Worm (Caenorhabditis elegans) whole organism, mixed stage, embryonic: ENCODE results near the gene catp-6.

ENCODE experiments used
- bed-3 ChIP-seq: fragments of 200-800 bp; sonication (Bioruptor generic); optimal IDR thresholded peaks from 3 replicates; lab custom pipeline; 2018; ENCODE audit warnings: mild to moderate bottlenecking, missing genetic modification characterization, moderate library complexity, missing compliant biosample characterization
- blmp-1 ChIP-seq: fragments of 150-350 bp; optimal IDR thresholded peaks from 2 replicates; lab custom pipeline; 2014; ENCODE audit warnings: missing biosample characterization, missing genetic modification characterization
- ceh-43 ChIP-seq: fragments of 200-800 bp; sonication (Bioruptor generic); optimal IDR thresholded peaks from 2 replicates; lab custom pipeline; 2018; ENCODE audit warnings: mild to moderate bottlenecking, missing genetic modification characterization, moderate library complexity, missing compliant biosample characterization
- ceh-83 ChIP-seq: fragments of 200-800 bp; sonication (Bioruptor generic); optimal IDR thresholded peaks from 2 replicates; lab custom pipeline; 2018; ENCODE audit warnings: mild to moderate bottlenecking, missing genetic modification characterization, missing compliant biosample characterization
- ces-1 ChIP-seq: fragments of 150-350 bp; optimal IDR thresholded peaks from 2 replicates; lab custom pipeline; 2014; ENCODE audit warnings: missing biosample characterization, missing genetic modification reagents, missing genetic modification characterization
- cnd-1 ChIP-seq: fragments of 200-800 bp; sonication (Bioruptor generic); optimal IDR thresholded peaks from 2 replicates; lab custom pipeline; 2018; ENCODE audit warnings: mild to moderate bottlenecking, missing genetic modification characterization, missing compliant biosample characterization
- drap-1 ChIP-seq: fragments of 200-800 bp; sonication (Bioruptor generic); optimal IDR thresholded peaks from 3 replicates; lab custom pipeline; 2018; ENCODE audit warnings: mild to moderate bottlenecking, missing genetic modification characterization, missing compliant biosample characterization
- elt-1 ChIP-seq: sonication (generic microtip); optimal IDR thresholded peaks from 2 replicates; lab custom pipeline; 2017; ENCODE audit warnings: missing genetic modification characterization, mild to moderate bottlenecking, missing compliant biosample characterization, antibody characterized with exemption, moderate library complexity, borderline replicate concordance; ENCODE audit not compliant: insufficient read depth
- elt-3 ChIP-seq: fragments of 150-350 bp; optimal IDR thresholded peaks from 2 replicates; lab custom pipeline; 2014; ENCODE audit warnings: missing biosample characterization, missing genetic modification characterization
- flh-1 ChIP-seq: fragments of 200-800 bp; sonication (Bioruptor generic); optimal IDR thresholded peaks from 2 replicates; lab custom pipeline; 2018; ENCODE audit warnings: mild to moderate bottlenecking, missing genetic modification characterization, moderate library complexity, missing compliant biosample characterization
- ham-2 ChIP-seq: fragments of 200-800 bp; sonication (Bioruptor generic); optimal IDR thresholded peaks from 2 replicates; lab custom pipeline; 2018; ENCODE audit warnings: mild to moderate bottlenecking, missing genetic modification characterization, missing compliant biosample characterization
- hlh-1 ChIP-seq: fragments of 150-350 bp; optimal IDR thresholded peaks from 2 replicates; lab custom pipeline; 2014; ENCODE audit warnings: missing biosample characterization, missing genetic modification reagents, missing genetic modification characterization
- lin-13 ChIP-seq: fragments of 150-350 bp; optimal IDR thresholded peaks from 2 replicates; lab custom pipeline; 2014; ENCODE audit warnings: missing biosample characterization, missing genetic modification characterization
- lin-32 ChIP-seq: fragments of 200-800 bp; sonication (Bioruptor generic); optimal IDR thresholded peaks from 2 replicates; lab custom pipeline; 2018; ENCODE audit warnings: mild to moderate bottlenecking, missing genetic modification characterization, missing compliant biosample characterization
- lsy-2 ChIP-seq: fragments of 150-350 bp; optimal IDR thresholded peaks from 2 replicates; lab custom pipeline; 2014; ENCODE audit warnings: missing biosample characterization, missing genetic modification characterization
- mab-5 ChIP-seq: fragments of 150-350 bp; optimal IDR thresholded peaks from 2 replicates; lab custom pipeline; 2014; ENCODE audit warnings: missing biosample characterization, missing genetic modification characterization
- mep-1 ChIP-seq: fragments of 150-350 bp; optimal IDR thresholded peaks from 2 replicates; lab custom pipeline; 2017; ENCODE audit warnings: missing biosample characterization, missing genetic modification reagents, missing genetic modification characterization, inconsistent platforms
- mls-2 ChIP-seq: sonication (generic microtip); optimal IDR thresholded peaks from 2 replicates; lab custom pipeline; 2016; ENCODE audit warnings: mild to moderate bottlenecking, missing genetic modification characterization, moderate library complexity, missing compliant biosample characterization
- nhr-28 ChIP-seq: fragments of 150-350 bp; optimal IDR thresholded peaks from 2 replicates; lab custom pipeline; 2014; ENCODE audit warnings: missing biosample characterization, missing genetic modification characterization
- nhr-76 ChIP-seq: sonication (generic microtip); optimal IDR thresholded peaks from 2 replicates; lab custom pipeline; 2017; ENCODE audit warnings: missing biosample characterization, missing genetic modification characterization
- snpc-4 ChIP-seq: fragments of 150-350 bp; optimal IDR thresholded peaks from 2 replicates; lab custom pipeline; 2014; ENCODE audit warnings: missing biosample characterization, missing genetic modification characterization
- sptf-1 ChIP-seq: sonication (generic microtip); optimal IDR thresholded peaks from 2 replicates; lab custom pipeline; 2017; ENCODE audit warnings: mild to moderate bottlenecking, missing genetic modification characterization, moderate library complexity, missing compliant biosample characterization
- tbx-8 ChIP-seq: fragments of 200-800 bp; sonication (Bioruptor generic); optimal IDR thresholded peaks from 2 replicates; lab custom pipeline; 2018; ENCODE audit warnings: mild to moderate bottlenecking, missing genetic modification characterization, moderate library complexity, missing compliant biosample characterization
- unc-62 ChIP-seq: fragments of 150-350 bp; optimal IDR thresholded peaks from 2 replicates; lab custom pipeline; 2014; ENCODE audit warnings: missing biosample characterization, missing genetic modification reagents, missing genetic modification characterization
- zip-8 ChIP-seq: fragments of 150-350 bp; optimal IDR thresholded peaks from 2 replicates; lab custom pipeline; 2014; ENCODE audit warnings: missing biosample characterization, missing genetic modification characterization
- ztf-11 ChIP-seq: fragments of 150-350 bp; optimal IDR thresholded peaks from 2 replicates; lab custom pipeline; 2014; ENCODE audit warnings: missing biosample characterization, missing genetic modification characterization

Gene catp-6

ce11 chrIV:9855712-9856111, 31.3 kb upstream of the catp-6 start, which contains the start of gene K07F5.12:
Gene K07F5.12 (plus strand): TSS chrIV:9856012.
- TF ChIP-seq drap-1, result no peak
- no peak for TF ChIP-seq tbx-8 (GFP tag; lab: Kevin White, UChicago)
- TF ChIP-seq nhr-76 (tag; lab: Kevin White, UChicago), result no peak
- TF ChIP-seq ces-1, result no peak
- TF ChIP-seq sptf-1 (tag; lab: Kevin White, UChicago), result no peak
- TF ChIP-seq lin-32 (GFP tag; lab: Kevin White, UChicago), result no peak
- no peak for TF ChIP-seq zip-8
- no peak for TF ChIP-seq elt-1 (tag; lab: Kevin White, UChicago)

ce11 chrIV:9854952-9855351, 30.6 kb upstream of the catp-6 start:
- no peak for TF ChIP-seq flh-1 (GFP tag; lab: Kevin White, UChicago)
- no peak for TF ChIP-seq ceh-83 (GFP tag; lab: Kevin White, UChicago)
- no peak for TF ChIP-seq elt-3 (tag; lab: Kevin White, UChicago)
- no peak for TF ChIP-seq nhr-76 (tag; lab: Kevin White, UChicago)
- no peak for TF ChIP-seq mls-2 (tag; lab: Kevin White, UChicago)
- no peak for TF ChIP-seq ceh-43
- TF ChIP-seq hlh-1 (tag; lab: Kevin White, UChicago), result no peak
- TF ChIP-seq mep-1 (tag; lab: Kevin White, UChicago), result no peak
- no peak for TF ChIP-seq lsy-2 (tag; lab: Kevin White, UChicago)
- no peak for TF ChIP-seq tbx-8 (GFP tag; lab: Kevin White, UChicago)
- TF ChIP-seq unc-62 (GFP tag; lab: Kevin White, UChicago), result no peak
- TF ChIP-seq snpc-4, result no peak
- TF ChIP-seq ztf-11, result no peak
- no peak for TF ChIP-seq nhr-28 (tag; lab: Kevin White, UChicago)
- TF ChIP-seq ham-2 (GFP tag; lab: Kevin White, UChicago), result no peak
- no peak for TF ChIP-seq cnd-1
- no peak for TF ChIP-seq bed-3 (GFP tag; lab: Kevin White, UChicago)
- TF ChIP-seq elt-1 (tag; lab: Kevin White, UChicago), result no peak
- TF ChIP-seq lin-13 (tag; lab: Kevin White, UChicago), result no peak
- no peak for TF ChIP-seq zip-8

- peak; percentile 62 for TF ChIP-seq lin-32 (GFP tag; lab: Kevin White, UChicago)
- TF ChIP-seq hlh-1 (tag; lab: Kevin White, UChicago), result no peak
Measured at ce11 chrIV:9852818-9853466, 28.6 kb upstream of the catp-6 start.

ce11 chrIV:9852250-9852649, 27.9 kb upstream of the catp-6 start, which contains the start of gene ssq-1:
Gene ssq-1 (plus strand): TSS chrIV:9852550.
- no peak for TF ChIP-seq nhr-76 (tag; lab: Kevin White, UChicago)

ce11 chrIV:9850931-9851330, 26.6 kb upstream of the catp-6 start, which contains the start of gene ssp-10:
Gene ssp-10 (minus strand): TSS chrIV:9851031.
- TF ChIP-seq elt-3 (tag; lab: Kevin White, UChicago) (no peak), mab-5 (tag; lab: Kevin White, UChicago) (no peak), lin-32 (GFP tag; lab: Kevin White, UChicago) (no peak), ces-1 (no peak), hlh-1 (tag; lab: Kevin White, UChicago) (no peak), mep-1 (tag; lab: Kevin White, UChicago) (no peak), lsy-2 (tag; lab: Kevin White, UChicago) (no peak), lin-13 (tag; lab: Kevin White, UChicago) (no peak), ceh-83 (GFP tag; lab: Kevin White, UChicago) (no peak), blmp-1 (tag; lab: Kevin White, UChicago) (no peak), nhr-28 (tag; lab: Kevin White, UChicago) (no peak)

- no peak for TF ChIP-seq drap-1
- TF ChIP-seq mab-5 (tag; lab: Kevin White, UChicago), result no peak
Measured at ce11 chrIV:9849624-9850023, 25.2 kb upstream of the catp-6 start, which contains the start of gene K07F5.8. Gene K07F5.8 (minus strand): TSS chrIV:9849724.
